Worm (Caenorhabditis elegans): Measurements from ENCODE around the gene unc-60.

Gene unc-60

DNA sequence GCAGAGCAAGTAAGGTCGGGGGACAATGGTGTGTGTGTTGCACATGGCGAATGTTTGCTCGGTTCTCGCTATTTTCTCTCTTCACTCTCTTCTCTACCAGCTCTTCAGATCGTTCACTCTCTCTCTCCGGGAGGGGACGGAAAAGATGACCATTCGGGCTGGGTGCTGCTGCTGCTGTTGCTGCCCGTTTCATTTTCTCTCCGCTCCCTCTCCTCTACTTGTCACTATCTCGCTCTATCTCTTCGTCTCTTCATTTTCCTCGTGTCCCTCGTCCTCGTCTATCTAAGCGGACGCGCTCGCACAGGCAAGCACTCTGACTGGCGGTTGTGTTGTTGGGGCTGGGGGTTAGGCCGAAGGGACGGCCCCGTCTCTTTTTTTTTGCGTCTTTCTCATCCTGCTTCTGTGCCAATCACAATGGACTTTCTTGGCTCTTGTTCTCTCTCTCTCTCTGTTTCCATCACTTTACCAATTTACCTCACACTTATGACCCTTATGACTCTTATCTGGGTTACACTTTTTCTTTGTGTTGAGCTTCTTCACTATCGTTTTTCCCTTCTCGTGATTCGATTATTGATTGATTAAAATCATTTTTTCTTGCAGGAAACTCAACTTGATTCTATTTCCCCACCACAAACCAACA lies at the start of gene unc-60, which contains the start of gene F53E2.2:
Gene unc-60 (plus strand): TSS at position 601 of the 640 bp plus-strand sequence.
Gene F53E2.2 (plus strand): TSS at position 601 of the 640 bp plus-strand sequence.
- TF ChIP-seq ztf-29 (GFP tag; IDR thresholded peaks at IDR 0.05), result no peak; the same call in 1 of the 2 replicates
- TF ChIP-seq tab-1 (GFP tag; IDR thresholded peaks at IDR 0.05), result peak; percentile 46; the same call in 1 of the 2 replicates
- no peak for TF ChIP-seq ref-1 (GFP tag; conservative IDR thresholded peaks at IDR 0.05)
- TF ChIP-seq flt-1 (GFP tag; IDR thresholded peaks at IDR 0.05), result 0 out of 2 replicates have a peak, but pooled peaks have one; percentile 57

DNA sequence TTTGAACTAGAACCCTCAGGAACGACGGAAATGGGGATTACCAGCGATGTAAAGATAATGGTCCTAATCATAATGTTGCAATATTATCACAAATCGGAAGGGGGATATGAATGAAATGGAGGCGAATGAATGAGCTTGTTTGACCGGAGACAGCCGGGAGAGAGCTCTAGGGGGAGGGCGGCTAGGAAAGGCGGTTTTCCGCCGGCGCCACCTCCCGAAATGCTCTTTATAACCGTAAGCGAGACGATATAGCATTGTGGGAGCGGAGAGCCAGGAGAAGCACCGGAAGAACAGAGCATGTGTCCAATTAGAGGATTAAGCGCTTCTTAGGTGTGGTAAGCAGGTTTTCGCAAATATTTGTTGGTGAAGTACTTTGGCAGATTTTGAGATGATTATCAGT lies 49.3 kb upstream of the unc-60 start, which contains the start of gene R12A1.3:
Gene R12A1.3 (minus strand): TSS at position 200 of the 400 bp plus-strand sequence.
- no peak for TF ChIP-seq cog-1 (tag; optimal IDR thresholded peaks at IDR 0.05)
- no peak for TF ChIP-seq ref-1 (GFP tag; conservative IDR thresholded peaks at IDR 0.05)

DNA sequence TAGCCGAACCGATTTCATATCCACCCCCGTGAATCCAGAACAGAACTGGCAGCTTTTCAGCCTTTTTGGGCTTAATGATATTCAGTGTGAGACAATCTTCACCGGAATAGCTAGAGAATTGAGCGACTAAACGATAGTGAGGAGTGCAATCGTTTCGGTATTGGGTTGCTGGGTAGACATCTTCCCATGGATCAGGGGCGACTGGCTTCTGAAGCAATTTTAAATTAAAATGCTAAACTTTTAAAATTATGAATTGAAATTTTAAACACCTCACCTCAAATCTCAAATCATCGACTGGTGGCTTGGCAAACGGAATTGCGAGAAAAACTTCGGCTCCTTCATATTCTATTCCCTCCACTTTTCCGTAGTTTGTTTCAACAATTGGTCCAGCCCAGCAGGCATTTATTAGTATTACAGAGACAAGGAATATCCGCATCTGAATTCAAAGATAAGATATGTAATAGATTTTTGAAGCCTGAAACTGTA lies 43.1 kb upstream of the unc-60 start, which contains the start of gene ges-1:
Gene ges-1 (minus strand): TSS at position 436 of the 486 bp plus-strand sequence.
- TF ChIP-seq ztf-29 (GFP tag; IDR thresholded peaks at IDR 0.05) (no peak), ztf-23 (GFP tag; IDR thresholded peaks at IDR 0.05) (no peak), tab-1 (GFP tag; IDR thresholded peaks at IDR 0.05) (no peak), cog-1 (tag; optimal IDR thresholded peaks at IDR 0.05) (no peak), ref-1 (GFP tag; conservative IDR thresholded peaks at IDR 0.05) (no peak)

DNA sequence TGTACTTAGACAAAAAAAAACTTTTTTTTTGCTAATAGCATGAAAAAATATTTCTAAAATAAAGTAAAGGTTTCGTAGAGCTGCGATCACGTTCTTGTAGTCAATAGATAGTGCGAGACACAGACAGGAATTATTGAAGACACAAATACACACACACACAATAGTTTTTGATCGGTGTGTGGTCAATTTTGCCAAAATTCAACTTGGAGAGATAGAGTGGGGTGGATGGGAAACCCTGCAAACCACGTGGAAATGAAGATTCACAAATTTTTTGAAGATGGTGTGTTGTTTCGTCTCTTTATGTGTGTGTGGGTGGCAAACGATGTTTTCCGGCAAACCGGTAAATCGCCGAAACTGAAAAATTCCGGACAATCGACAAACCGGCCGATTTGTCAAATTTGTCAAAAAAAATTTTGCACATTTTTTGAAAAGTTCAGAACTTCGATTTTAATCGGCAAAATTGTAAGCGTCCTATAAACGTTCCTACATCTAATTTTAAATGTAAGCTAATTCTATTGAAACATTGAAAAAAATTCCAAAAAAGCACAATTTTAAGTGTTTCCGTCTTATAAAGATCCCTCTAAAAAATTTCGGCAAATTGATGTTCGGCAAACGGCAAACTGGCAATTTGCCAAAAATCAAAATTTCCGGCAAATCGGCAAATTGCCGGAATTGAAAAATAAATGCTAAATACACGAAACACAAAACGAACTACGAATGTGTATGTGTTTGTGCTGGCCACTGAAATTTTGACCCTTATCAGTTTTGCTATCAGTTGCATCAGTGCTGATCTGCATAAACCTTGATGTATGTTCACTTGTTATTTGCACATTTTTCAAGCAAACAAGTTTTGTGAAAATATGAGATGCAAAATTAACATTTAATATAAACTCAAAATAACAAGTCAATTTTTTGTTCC lies 42.1 kb upstream of the unc-60 start:
- TF ChIP-seq klf-2 (GFP tag; conservative IDR thresholded peaks at IDR 0.05), result no peak
- no peak for TF ChIP-seq ztf-29 (GFP tag; IDR thresholded peaks at IDR 0.05)
- no peak for TF ChIP-seq cog-1 (tag; optimal IDR thresholded peaks at IDR 0.05)
- TF ChIP-seq flt-1 (GFP tag; IDR thresholded peaks at IDR 0.05), result no peak
- no peak for TF ChIP-seq med-1 (GFP tag; optimal IDR thresholded peaks at IDR 0.05; ENCODE audit: insufficient read depth)
- no peak for TF ChIP-seq T22C8.4 (GFP tag; IDR thresholded peaks at IDR 0.05)
- no peak for TF ChIP-seq ref-1 (GFP tag; conservative IDR thresholded peaks at IDR 0.05)
- TF ChIP-seq tab-1 (GFP tag; IDR thresholded peaks at IDR 0.05), result no peak
- no peak for TF ChIP-seq ztf-23 (GFP tag; IDR thresholded peaks at IDR 0.05)

DNA sequence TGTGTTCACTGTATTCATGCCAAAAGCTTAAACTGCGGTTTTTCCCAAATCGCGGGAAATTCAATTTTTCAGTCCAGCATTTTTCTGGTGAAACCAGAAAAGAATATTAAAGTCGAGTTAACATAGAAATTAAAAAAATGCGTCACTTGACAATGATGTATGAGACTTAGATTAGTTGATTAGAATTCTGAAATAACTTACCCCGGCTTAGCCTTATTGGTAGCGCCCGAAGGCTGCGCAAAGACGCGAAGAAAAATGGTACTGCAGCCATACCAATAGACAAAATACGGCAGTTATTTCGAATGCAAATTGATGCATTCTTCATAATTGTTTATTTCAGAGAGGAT lies 41.5 kb upstream of the unc-60 start:
- TF ChIP-seq ztf-29 (GFP tag; IDR thresholded peaks at IDR 0.05) (no peak), klf-2 (GFP tag; conservative IDR thresholded peaks at IDR 0.05) (no peak), cog-1 (tag; optimal IDR thresholded peaks at IDR 0.05) (no peak), ref-1 (GFP tag; conservative IDR thresholded peaks at IDR 0.05) (no peak), med-1 (GFP tag; optimal IDR thresholded peaks at IDR 0.05; ENCODE audit: insufficient read depth) (no peak), ztf-23 (GFP tag; IDR thresholded peaks at IDR 0.05) (no peak), tab-1 (GFP tag; IDR thresholded peaks at IDR 0.05) (no peak), flt-1 (GFP tag; IDR thresholded peaks at IDR 0.05) (no peak), T22C8.4 (GFP tag; IDR thresholded peaks at IDR 0.05) (no peak)

DNA sequence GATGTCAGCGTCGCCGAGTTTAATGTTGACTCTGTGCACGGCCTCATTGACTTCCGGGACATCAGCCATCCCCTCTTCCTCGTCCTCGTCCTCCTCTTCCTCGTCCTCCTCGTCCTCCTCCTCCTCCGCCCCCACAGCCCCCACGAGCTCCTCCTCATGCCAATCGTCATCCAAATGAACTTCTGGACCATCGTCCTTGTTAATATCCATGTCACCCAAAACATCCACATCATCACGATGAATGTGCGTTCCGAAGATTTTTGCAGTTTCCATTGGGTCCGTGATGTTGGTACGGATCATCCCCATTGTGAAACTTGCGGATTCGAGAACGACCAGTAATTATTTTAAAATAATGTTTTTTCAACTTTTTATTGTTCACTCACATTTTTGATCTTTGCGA lies 40.5 kb upstream of the unc-60 start:
- no peak for TF ChIP-seq ztf-23 (GFP tag; IDR thresholded peaks at IDR 0.05)
- TF ChIP-seq flt-1 (GFP tag; IDR thresholded peaks at IDR 0.05), result no peak
- TF ChIP-seq klf-2 (GFP tag; conservative IDR thresholded peaks at IDR 0.05), result no peak
- no peak for TF ChIP-seq med-1 (GFP tag; optimal IDR thresholded peaks at IDR 0.05; ENCODE audit: insufficient read depth)

DNA sequence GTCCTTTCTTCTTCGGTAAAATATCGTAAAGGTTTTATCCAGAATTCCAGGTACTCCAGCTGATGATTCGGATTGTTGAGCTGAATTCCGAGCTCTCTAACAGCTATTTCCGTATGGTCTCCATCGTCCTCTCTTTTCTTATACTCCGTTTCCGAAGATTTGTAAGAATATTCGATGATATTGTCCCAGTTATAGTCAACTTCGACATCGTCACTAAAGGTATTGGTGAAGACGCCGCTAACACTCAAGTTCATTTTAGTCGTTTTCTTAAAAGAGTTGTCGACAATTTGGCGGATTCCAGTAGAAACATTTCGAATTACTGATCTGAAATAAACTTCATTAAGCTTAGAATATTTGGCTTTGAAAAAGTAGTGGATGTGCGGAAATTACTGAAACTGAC lies 39.8 kb upstream of the unc-60 start:
- no peak for TF ChIP-seq ztf-29 (GFP tag; IDR thresholded peaks at IDR 0.05)
- TF ChIP-seq ref-1 (GFP tag; conservative IDR thresholded peaks at IDR 0.05), result no peak
- TF ChIP-seq flt-1 (GFP tag; IDR thresholded peaks at IDR 0.05), result no peak
- TF ChIP-seq cog-1 (tag; optimal IDR thresholded peaks at IDR 0.05), result no peak
- TF ChIP-seq ztf-23 (GFP tag; IDR thresholded peaks at IDR 0.05), result no peak
- no peak for TF ChIP-seq T22C8.4 (GFP tag; IDR thresholded peaks at IDR 0.05)
- TF ChIP-seq med-1 (GFP tag; optimal IDR thresholded peaks at IDR 0.05; ENCODE audit: insufficient read depth), result no peak
- TF ChIP-seq klf-2 (GFP tag; conservative IDR thresholded peaks at IDR 0.05), result no peak
- no peak for TF ChIP-seq tab-1 (GFP tag; IDR thresholded peaks at IDR 0.05)

DNA sequence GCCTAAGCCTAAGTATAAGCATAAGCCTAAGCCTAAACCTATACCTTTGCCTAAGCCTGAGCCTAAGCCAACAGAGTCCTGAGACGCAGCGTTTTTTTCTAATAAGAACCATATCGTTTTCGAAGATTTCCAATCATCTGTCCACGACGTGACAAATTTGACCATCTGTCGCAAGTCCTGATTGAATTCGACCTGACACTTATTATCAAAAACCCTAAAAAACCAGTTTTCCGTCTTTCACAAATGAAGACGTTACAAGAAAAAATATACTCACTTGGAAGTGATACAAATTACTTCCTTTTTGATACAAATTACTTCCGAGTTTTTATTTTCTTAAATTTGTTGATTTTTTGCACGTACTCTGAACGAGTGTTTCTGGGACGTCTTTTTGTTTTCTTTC lies 36.7 kb upstream of the unc-60 start:
- no peak for TF ChIP-seq ztf-29 (GFP tag; IDR thresholded peaks at IDR 0.05)
- TF ChIP-seq flt-1 (GFP tag; IDR thresholded peaks at IDR 0.05), result no peak
- TF ChIP-seq ref-1 (GFP tag; conservative IDR thresholded peaks at IDR 0.05), result no peak
- no peak for TF ChIP-seq cog-1 (tag; optimal IDR thresholded peaks at IDR 0.05)
- TF ChIP-seq med-1 (GFP tag; optimal IDR thresholded peaks at IDR 0.05; ENCODE audit: insufficient read depth), result no peak
- TF ChIP-seq klf-2 (GFP tag; conservative IDR thresholded peaks at IDR 0.05), result no peak
- no peak for TF ChIP-seq tab-1 (GFP tag; IDR thresholded peaks at IDR 0.05)
- no peak for TF ChIP-seq ztf-23 (GFP tag; IDR thresholded peaks at IDR 0.05)
- TF ChIP-seq T22C8.4 (GFP tag; IDR thresholded peaks at IDR 0.05), result no peak

DNA sequence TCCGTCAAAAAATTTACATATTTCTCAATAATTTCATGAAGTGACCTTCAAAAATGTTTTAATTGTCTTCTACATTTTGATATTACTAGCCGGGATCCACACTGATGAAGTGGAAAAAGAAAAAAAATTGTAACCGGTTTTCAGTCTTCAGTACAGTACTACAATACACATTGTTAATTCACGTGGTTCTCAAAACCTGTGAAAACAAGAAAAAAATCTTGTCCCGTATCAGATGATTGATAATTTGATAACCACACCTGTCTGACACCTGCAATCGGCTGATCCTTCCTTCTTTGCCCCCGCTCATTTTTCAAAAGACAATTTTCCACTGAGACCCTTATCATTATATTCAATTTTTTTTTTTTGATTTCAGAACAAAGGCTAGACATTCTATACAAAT lies 36.1 kb upstream of the unc-60 start, which contains the start of gene R09B5.11:
Gene R09B5.11 (plus strand): TSS at position 374 of the 400 bp plus-strand sequence.
- TF ChIP-seq T22C8.4 (GFP tag; IDR thresholded peaks at IDR 0.05) (no peak), cog-1 (tag; optimal IDR thresholded peaks at IDR 0.05) (no peak), tab-1 (GFP tag; IDR thresholded peaks at IDR 0.05) (no peak), ref-1 (GFP tag; conservative IDR thresholded peaks at IDR 0.05) (no peak), ztf-23 (GFP tag; IDR thresholded peaks at IDR 0.05) (no peak), flt-1 (GFP tag; IDR thresholded peaks at IDR 0.05) (no peak), ztf-29 (GFP tag; IDR thresholded peaks at IDR 0.05) (no peak), med-1 (GFP tag; optimal IDR thresholded peaks at IDR 0.05; ENCODE audit: insufficient read depth) (no peak), klf-2 (GFP tag; conservative IDR thresholded peaks at IDR 0.05) (no peak)
